Worm (Caenorhabditis elegans): ENCODE measurements around the gene nas-39.

DNA sequence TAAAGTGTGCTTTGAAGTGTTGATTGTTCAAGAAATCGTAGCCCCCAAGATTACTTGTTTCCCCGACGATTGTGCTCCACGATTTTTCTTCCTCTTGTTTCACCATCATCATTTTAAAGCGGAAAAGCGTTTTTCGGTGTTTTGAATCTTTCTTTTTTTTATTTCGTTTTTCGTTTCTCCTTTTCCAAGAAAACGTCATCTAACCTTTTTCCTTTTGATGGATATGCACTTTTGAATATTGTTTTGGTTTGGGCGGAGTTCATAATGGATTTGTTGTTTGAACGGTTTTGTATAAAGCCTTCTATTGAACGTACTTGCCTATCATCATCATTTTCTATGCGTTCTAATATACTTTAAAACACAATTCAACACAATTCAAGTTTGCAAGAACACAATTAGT, 24.6 kb upstream of the nas-39 start, which contains the start of gene F38E9.6:
- no peak for TF ChIP-seq cog-1 (tag; optimal IDR thresholded peaks at IDR 0.05)
- no peak for TF ChIP-seq med-1 (GFP tag; optimal IDR thresholded peaks at IDR 0.05; ENCODE audit: insufficient read depth)
- TF ChIP-seq flt-1 (GFP tag; IDR thresholded peaks at IDR 0.05), result no peak
